Worm (Caenorhabditis elegans) whole organism, L1 larva: ENCODE measurements around the gene nhr-260.

ENCODE experiments used
- C04F5.9 ChIP-seq: sonication (generic microtip); optimal IDR thresholded peaks from 2 replicates; lab custom pipeline; 2016; ENCODE audit warnings: missing genetic modification characterization, missing compliant biosample characterization
- C16A3.4 ChIP-seq: fragments of 150-350 bp; optimal IDR thresholded peaks from 2 replicates; lab custom pipeline; 2014; ENCODE audit warnings: missing biosample characterization, missing genetic modification characterization
- C34B4.2 ChIP-seq: sonication (generic microtip); optimal IDR thresholded peaks from 2 replicates; lab custom pipeline; 2017; ENCODE audit warnings: mild to moderate bottlenecking, missing genetic modification characterization, missing compliant biosample characterization
- F16B12.6 ChIP-seq: fragments of 150-350 bp; optimal IDR thresholded peaks from 2 replicates; lab custom pipeline; 2014; ENCODE audit warnings: missing biosample characterization, missing genetic modification characterization
- aly-2 ChIP-seq: fragments of 150-350 bp; optimal IDR thresholded peaks from 2 replicates; lab custom pipeline; 2014; ENCODE audit warnings: missing biosample characterization, missing genetic modification characterization
- ama-1 ChIP-seq: fragments of 150-350 bp; optimal IDR thresholded peaks from 2 replicates; lab custom pipeline; 2014
- ceh-8 ChIP-seq: fragments of 200-800 bp; sonication (Bioruptor generic); optimal IDR thresholded peaks from 2 replicates; lab custom pipeline; 2018; ENCODE audit warnings: mild to moderate bottlenecking, missing genetic modification characterization, moderate library complexity, missing compliant biosample characterization
- ceh-82 ChIP-seq, 3 experiments: fragments of 150-350 bp in 1 of 3; sonication (generic microtip) in 2 of 3; optimal IDR thresholded peaks; 2 replicates each; lab custom pipeline; 2014 to 2017; ENCODE audit warnings: missing biosample characterization in 3 of 3, missing genetic modification characterization in 3 of 3
- ceh-88 ChIP-seq: fragments of 200-800 bp; sonication (Bioruptor generic); IDR thresholded peaks from 2 replicates; pipeline ENCODE4 v1.3.6; 2022; ENCODE audit warnings: missing genetic modification characterization, missing compliant biosample characterization
- ces-1 ChIP-seq: fragments of 150-350 bp; optimal IDR thresholded peaks from 2 replicates; lab custom pipeline; 2014; ENCODE audit warnings: missing biosample characterization, missing genetic modification reagents, missing genetic modification characterization
- dpl-1 ChIP-seq, 3 experiments: fragments of 150-350 bp in 2 of 3; sonication (generic microtip) in 1 of 3; optimal IDR thresholded peaks; 2 replicates each; lab custom pipeline; 2014 to 2017; ENCODE audit warnings: missing biosample characterization in 3 of 3, missing genetic modification characterization in 3 of 3, missing genetic modification reagents in 3 of 3
- dsc-1 ChIP-seq: sonication (generic microtip); optimal IDR thresholded peaks from 2 replicates; lab custom pipeline; 2016; ENCODE audit warnings: mild to moderate bottlenecking, missing genetic modification characterization, missing compliant biosample characterization
- ets-5 ChIP-seq: fragments of 200-800 bp; sonication (Bioruptor generic); IDR thresholded peaks from 2 replicates; pipeline ENCODE4 v1.3.6; 2022; ENCODE audit warnings: missing genetic modification characterization, missing compliant biosample characterization
- fkh-10 ChIP-seq: sonication (generic microtip); optimal IDR thresholded peaks from 2 replicates; lab custom pipeline; 2017; ENCODE audit warnings: missing biosample characterization, missing genetic modification reagents, missing genetic modification characterization
- hlh-4 ChIP-seq: sonication (generic microtip); optimal IDR thresholded peaks from 2 replicates; lab custom pipeline; 2016; ENCODE audit warnings: mild to moderate bottlenecking, missing genetic modification characterization, missing compliant biosample characterization
- hpl-2 ChIP-seq: fragments of 150-350 bp; optimal IDR thresholded peaks from 2 replicates; lab custom pipeline; 2014; ENCODE audit warnings: missing biosample characterization, missing genetic modification reagents, missing genetic modification characterization
- isw-1 ChIP-seq: fragments of 200-800 bp; sonication (Bioruptor generic); IDR thresholded peaks from 2 replicates; pipeline ENCODE4 v1.3.6; 2022; ENCODE audit warnings: missing genetic modification characterization, missing compliant biosample characterization
- jun-1 ChIP-seq: fragments of 150-350 bp; optimal IDR thresholded peaks from 2 replicates; lab custom pipeline; 2014; ENCODE audit warnings: missing biosample characterization, missing genetic modification reagents, missing genetic modification characterization
- lin-13 ChIP-seq: fragments of 150-350 bp; optimal IDR thresholded peaks from 2 replicates; lab custom pipeline; 2014; ENCODE audit warnings: missing biosample characterization, missing genetic modification reagents, missing genetic modification characterization
- lin-14 ChIP-seq: fragments of 200-800 bp; sonication (Bioruptor generic); optimal IDR thresholded peaks from 2 replicates; lab custom pipeline; 2018; ENCODE audit warnings: mild to moderate bottlenecking, missing genetic modification characterization, moderate library complexity, missing compliant biosample characterization
- lin-15B ChIP-seq: fragments of 150-350 bp; sonication (generic microtip); optimal IDR thresholded peaks from 3 replicates; lab custom pipeline; 2014; ENCODE audit warnings: missing biosample characterization, missing genetic modification characterization
- lsy-2 ChIP-seq, 2 experiments: fragments of 150-350 bp; optimal IDR thresholded peaks; 2 replicates each; lab custom pipeline; 2014; ENCODE audit warnings: missing biosample characterization in 2 of 2, missing genetic modification characterization in 2 of 2
- mab-9 ChIP-seq: fragments of 200-800 bp; sonication (Bioruptor generic); IDR thresholded peaks from 2 replicates; pipeline ENCODE4 v1.3.6; 2022; ENCODE audit warnings: missing genetic modification reagents, missing genetic modification characterization, missing compliant biosample characterization
- mdl-1 ChIP-seq, 2 experiments: fragments of 150-350 bp; optimal IDR thresholded peaks; 2 replicates each; lab custom pipeline; 2014 to 2017; ENCODE audit warnings: missing biosample characterization in 2 of 2, missing genetic modification characterization in 2 of 2, inconsistent platforms in 1 of 2
- mep-1 ChIP-seq: fragments of 150-350 bp; optimal IDR thresholded peaks from 2 replicates; lab custom pipeline; 2014; ENCODE audit warnings: missing biosample characterization, missing genetic modification characterization
- nhr-11 ChIP-seq: fragments of 150-350 bp; optimal IDR thresholded peaks from 2 replicates; lab custom pipeline; 2014; ENCODE audit warnings: missing biosample characterization, missing genetic modification characterization
- nhr-20 ChIP-seq: sonication (generic microtip); optimal IDR thresholded peaks from 2 replicates; lab custom pipeline; 2016; ENCODE audit warnings: mild to moderate bottlenecking, missing genetic modification characterization, missing compliant biosample characterization
- nhr-237 ChIP-seq: fragments of 150-350 bp; optimal IDR thresholded peaks from 2 replicates; lab custom pipeline; 2014; ENCODE audit warnings: missing biosample characterization, missing genetic modification characterization
- nhr-47 ChIP-seq: sonication (generic microtip); optimal IDR thresholded peaks from 2 replicates; lab custom pipeline; 2016; ENCODE audit warnings: mild to moderate bottlenecking, missing genetic modification characterization, moderate library complexity, missing compliant biosample characterization
- nhr-71 ChIP-seq: sonication (generic microtip); optimal IDR thresholded peaks from 2 replicates; lab custom pipeline; 2016; ENCODE audit warnings: mild to moderate bottlenecking, missing genetic modification characterization, moderate library complexity, missing compliant biosample characterization
- nhr-76 ChIP-seq: sonication (generic microtip); optimal IDR thresholded peaks from 2 replicates; lab custom pipeline; 2017; ENCODE audit warnings: missing biosample characterization, missing genetic modification characterization
- nhr-85 ChIP-seq: sonication (generic microtip); peaks from one replicate; lab custom pipeline; 2016; ENCODE audit warnings: missing genetic modification characterization, inconsistent platforms, missing compliant biosample characterization
- nhr-90 ChIP-seq: sonication (generic microtip); optimal IDR thresholded peaks from 2 replicates; lab custom pipeline; 2016; ENCODE audit warnings: mild to moderate bottlenecking, missing genetic modification characterization, missing compliant biosample characterization; ENCODE audit not compliant: poor library complexity
- pax-3 ChIP-seq: fragments of 200-800 bp; sonication (Bioruptor generic); optimal IDR thresholded peaks from 2 replicates; lab custom pipeline; 2018; ENCODE audit warnings: mild to moderate bottlenecking, missing genetic modification characterization, moderate library complexity, missing compliant biosample characterization
- rnt-1 ChIP-seq: sonication (generic microtip); optimal IDR thresholded peaks from 2 replicates; lab custom pipeline; 2016; ENCODE audit warnings: mild to moderate bottlenecking, missing genetic modification characterization, moderate library complexity, missing compliant biosample characterization
- skn-1 ChIP-seq: fragments of 150-350 bp; optimal IDR thresholded peaks from 2 replicates; lab custom pipeline; 2014; ENCODE audit warnings: missing biosample characterization, missing genetic modification characterization
- snu-23 ChIP-seq: sonication (generic microtip); optimal IDR thresholded peaks from 2 replicates; lab custom pipeline; 2016; ENCODE audit warnings: missing genetic modification characterization, missing compliant biosample characterization
- sox-4 ChIP-seq: sonication (generic microtip); optimal IDR thresholded peaks from 2 replicates; lab custom pipeline; 2016; ENCODE audit warnings: missing genetic modification characterization, missing compliant biosample characterization
- sptf-1 ChIP-seq: fragments of 150-350 bp; optimal IDR thresholded peaks from 2 replicates; lab custom pipeline; 2014; ENCODE audit warnings: missing biosample characterization, missing genetic modification characterization
- sup-37 ChIP-seq: fragments of 200-800 bp; sonication (Bioruptor generic); optimal IDR thresholded peaks from 2 replicates; lab custom pipeline; 2018; ENCODE audit warnings: mild to moderate bottlenecking, missing genetic modification characterization, missing compliant biosample characterization
- unc-130 ChIP-seq: fragments of 150-350 bp; optimal IDR thresholded peaks from 2 replicates; lab custom pipeline; 2017; ENCODE audit warnings: missing biosample characterization, missing genetic modification characterization, inconsistent platforms
- unc-62 ChIP-seq: fragments of 150-350 bp; optimal IDR thresholded peaks from 2 replicates; lab custom pipeline; 2014; ENCODE audit warnings: missing biosample characterization, missing genetic modification reagents, missing genetic modification characterization
- unc-86 ChIP-seq: sonication (generic microtip); optimal IDR thresholded peaks from 2 replicates; lab custom pipeline; 2016; ENCODE audit warnings: missing genetic modification characterization, missing compliant biosample characterization
- unc-98 ChIP-seq: fragments of 200-800 bp; sonication (Bioruptor generic); IDR thresholded peaks from 2 replicates; pipeline ENCODE4 v1.3.6; 2022; ENCODE audit warnings: missing genetic modification characterization, missing compliant biosample characterization
- xbp-1 ChIP-seq: sonication (generic microtip); optimal IDR thresholded peaks from 2 replicates; lab custom pipeline; 2016; ENCODE audit warnings: missing genetic modification characterization, missing compliant biosample characterization
- zag-1 ChIP-seq: fragments of 150-350 bp; optimal IDR thresholded peaks from 2 replicates; lab custom pipeline; 2014; ENCODE audit warnings: missing biosample characterization, missing genetic modification characterization
- zip-4 ChIP-seq: fragments of 200-800 bp; sonication (Bioruptor generic); optimal IDR thresholded peaks from 2 replicates; lab custom pipeline; 2018; ENCODE audit warnings: mild to moderate bottlenecking, missing genetic modification characterization, moderate library complexity, missing compliant biosample characterization

nhr-260 gene

DNA sequence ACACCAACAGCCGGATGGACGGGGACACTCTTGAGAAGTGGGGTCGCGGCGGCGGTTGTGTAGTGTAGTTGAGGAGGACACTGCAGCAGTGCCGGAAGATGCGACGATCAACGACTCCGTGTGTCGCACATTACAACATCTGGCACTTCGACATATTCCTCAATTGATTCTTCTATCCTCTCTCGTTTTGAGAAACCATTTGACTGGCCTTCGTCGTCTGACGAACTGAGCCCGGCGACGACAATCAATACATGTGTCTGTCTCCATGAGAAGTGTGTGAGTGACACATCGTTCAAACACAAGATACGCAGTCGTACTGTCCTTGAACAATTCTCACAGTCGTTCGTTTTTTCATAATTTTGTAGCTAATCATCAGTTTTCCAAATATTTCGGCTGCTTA is 38.9 kb downstream of the nhr-260 start:
- TF ChIP-seq F16B12.6: no peak
- peak; percentile 36 for TF ChIP-seq dsc-1
- TF ChIP-seq nhr-237: no peak
- no peak for TF ChIP-seq nhr-20 (tag; lab: Kevin White, UChicago)
- no peak for TF ChIP-seq skn-1
- no peak for TF ChIP-seq rnt-1
- TF ChIP-seq sup-37 (GFP tag; lab: Kevin White, UChicago): no peak
- no peak for TF ChIP-seq hpl-2 (GFP tag; lab: Kevin White, UChicago)
- TF ChIP-seq lin-13: no peak
- no peak for TF ChIP-seq lsy-2 (tag; optimal IDR thresholded peaks at IDR 0.05; lab: Kevin White, UChicago)
- TF ChIP-seq aly-2: no peak
- peak; percentile 16 for TF ChIP-seq nhr-71
- no peak for TF ChIP-seq lin-15B
- TF ChIP-seq nhr-47 (tag; lab: Kevin White, UChicago): no peak
- no peak for TF ChIP-seq fkh-10 (GFP tag; lab: Kevin White, UChicago)
- TF ChIP-seq ceh-82 (tag; optimal IDR thresholded peaks at IDR 0.05; lab: Kevin White, UChicago): no peak
- TF ChIP-seq lin-14 (GFP tag; lab: Kevin White, UChicago): peak; percentile 71
- TF ChIP-seq nhr-85 (tag; lab: Kevin White, UChicago): peak; percentile 73
- TF ChIP-seq nhr-76 (tag; lab: Kevin White, UChicago): no peak
- TF ChIP-seq mep-1: peak; percentile 48
- no peak for TF ChIP-seq sptf-1 (tag; lab: Kevin White, UChicago)
- TF ChIP-seq isw-1 (GFP tag; lab: Robert Waterston, UW): no peak

- no peak for TF ChIP-seq nhr-71
- TF ChIP-seq zip-4 (GFP tag; lab: Kevin White, UChicago): peak; percentile 58
- peak; percentile 10 for TF ChIP-seq skn-1
- TF ChIP-seq C16A3.4 (tag; lab: Kevin White, UChicago): no peak
- TF ChIP-seq xbp-1 (tag; lab: Kevin White, UChicago): no peak
- TF ChIP-seq, all 84 proteins: peak for 2
These were observed 39.5 kb downstream of the nhr-260 start for ce11 chrV:1471977-1472376.

DNA sequence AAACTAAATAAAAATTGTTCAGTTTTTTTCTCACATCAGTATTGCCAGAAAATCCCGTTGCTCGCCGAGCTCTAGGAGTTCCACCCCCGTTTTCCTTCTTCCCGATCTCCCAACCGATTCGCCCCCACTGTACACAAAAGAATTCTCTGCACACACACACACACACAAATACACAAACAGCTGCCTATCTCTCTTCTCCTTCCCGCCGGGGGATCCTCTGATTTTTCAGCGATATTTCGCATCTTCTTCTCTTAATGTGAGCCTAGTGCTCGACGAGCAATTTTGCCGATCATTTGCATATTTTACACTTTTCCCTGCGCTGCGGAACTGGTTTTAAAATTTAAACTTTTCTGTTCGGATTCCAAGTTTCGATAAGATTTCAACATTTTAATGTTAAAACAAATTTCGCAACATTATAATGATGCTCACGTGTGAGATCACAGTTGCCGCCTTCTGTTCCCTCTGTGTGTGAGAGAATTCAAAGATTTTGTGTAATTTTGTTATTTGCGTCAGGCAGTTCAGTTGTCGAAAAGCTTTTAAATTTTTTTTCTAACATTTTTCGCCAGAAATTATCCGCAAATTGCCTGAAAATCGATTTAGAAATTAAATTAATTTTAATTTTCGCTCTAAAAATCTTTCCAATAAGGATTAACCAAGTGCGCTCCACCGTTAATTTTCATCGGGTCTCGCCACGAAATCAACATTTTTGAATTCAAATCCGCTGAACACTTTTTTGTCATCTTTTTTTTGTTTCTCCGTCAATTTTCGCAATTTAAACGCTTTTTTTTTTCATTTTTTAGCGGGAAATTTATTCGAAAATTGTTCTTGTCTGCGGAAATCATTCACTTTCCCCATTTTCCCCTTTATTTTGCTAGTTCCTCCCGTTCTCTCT is 40.1 kb downstream of the nhr-260 start:
- peak; percentile 42 for TF ChIP-seq nhr-90 (tag; lab: Kevin White, UChicago)
- no peak for TF ChIP-seq ets-5 (GFP tag; lab: Robert Waterston, UW)
- TF ChIP-seq ceh-82 (tag; optimal IDR thresholded peaks at IDR 0.05; lab: Kevin White, UChicago): peak in 2 of 3 experiments; percentile 36 to 86
- no peak for TF ChIP-seq nhr-11 (tag; lab: Kevin White, UChicago)
- TF ChIP-seq lin-13: peak; percentile 84
- TF ChIP-seq lin-14 (GFP tag; lab: Kevin White, UChicago): peak; percentile 89
- TF ChIP-seq mdl-1 (tag; optimal IDR thresholded peaks at IDR 0.05; lab: Kevin White, UChicago): peak in 1 of 2 experiments; percentile 36
- no peak for TF ChIP-seq ama-1 (lab: Kevin White, UChicago)
- TF ChIP-seq C34B4.2 (tag; lab: Kevin White, UChicago): no peak
- TF ChIP-seq pax-3 (tag; lab: Kevin White, UChicago): no peak
- TF ChIP-seq snu-23: peak; percentile 79
- peak; percentile 86 for TF ChIP-seq lin-15B
- no peak for TF ChIP-seq sptf-1 (tag; lab: Kevin White, UChicago)
- peak; percentile 89 to 94 (median 91) for TF ChIP-seq dpl-1 (GFP tag; optimal IDR thresholded peaks at IDR 0.05; lab: Kevin White, UChicago)
- peak; percentile 18 for TF ChIP-seq ceh-8 (GFP tag; lab: Kevin White, UChicago)
- TF ChIP-seq unc-98 (GFP tag; lab: Robert Waterston, UW): no peak
- peak; percentile 41 for TF ChIP-seq rnt-1
- TF ChIP-seq mab-9 (GFP tag; lab: Robert Waterston, UW): no peak
- peak; percentile 83 for TF ChIP-seq nhr-47 (tag; lab: Kevin White, UChicago)
- peak; percentile 57 for TF ChIP-seq unc-86 (tag; lab: Kevin White, UChicago)
- peak; percentile 23 for TF ChIP-seq sup-37 (GFP tag; lab: Kevin White, UChicago)
- TF ChIP-seq jun-1 (tag; lab: Kevin White, UChicago): peak; percentile 46
- TF ChIP-seq C04F5.9: no peak
- peak; percentile 69 for TF ChIP-seq dsc-1
- no peak for TF ChIP-seq sox-4 (tag; lab: Kevin White, UChicago)
- TF ChIP-seq unc-62: no peak
- no peak for TF ChIP-seq hlh-4 (tag; lab: Kevin White, UChicago)
- TF ChIP-seq ceh-88 (GFP tag; lab: Robert Waterston, UW): peak; percentile 43; the same call in 1 of the 2 replicates
- TF ChIP-seq aly-2: peak; percentile 50
- TF ChIP-seq ces-1 (GFP tag; lab: Kevin White, UChicago): no peak
- TF ChIP-seq nhr-237: no peak
- peak; percentile 80 to 90 for TF ChIP-seq lsy-2 (tag; optimal IDR thresholded peaks at IDR 0.05; lab: Kevin White, UChicago)
- peak; percentile 22 for TF ChIP-seq zag-1 (tag; lab: Kevin White, UChicago)
- TF ChIP-seq unc-130 (tag; lab: Kevin White, UChicago): peak; percentile 43
